Worm (Caenorhabditis elegans) whole organism, L4 larva: ENCODE data around the gene memb-2.

Experiments
- D1046.2 ChIP-seq: fragments of 200-800 bp; sonication (Bioruptor generic); IDR thresholded peaks from 2 replicates; pipeline ENCODE4 v1.3.6; 2022; ENCODE audit warnings: missing genetic modification characterization, missing compliant biosample characterization
- F37D6.2 ChIP-seq: sonication (generic microtip); optimal IDR thresholded peaks from 2 replicates; lab custom pipeline; 2016; ENCODE audit warnings: mild to moderate bottlenecking, missing genetic modification characterization, missing compliant biosample characterization
- F49E8.2 ChIP-seq: sonication (generic microtip); optimal IDR thresholded peaks from 2 replicates; lab custom pipeline; 2016; ENCODE audit warnings: missing compliant biosample characterization, mild to moderate bottlenecking, missing genetic modification characterization, borderline replicate concordance
- T20F7.1 ChIP-seq: fragments of 200-800 bp; sonication (Bioruptor generic); optimal IDR thresholded peaks from 2 replicates; lab custom pipeline; 2018; ENCODE audit warnings: mild to moderate bottlenecking, missing genetic modification characterization, missing compliant biosample characterization
- T26A8.4 ChIP-seq: fragments of 200-800 bp; sonication (Bioruptor generic); IDR thresholded peaks from 2 replicates; pipeline ENCODE4 v1.3.6; 2022; ENCODE audit warnings: missing genetic modification characterization, missing compliant biosample characterization
- Y5F2A.4 ChIP-seq: fragments of 200-800 bp; sonication (Bioruptor generic); optimal IDR thresholded peaks from 2 replicates; lab custom pipeline; 2018; ENCODE audit warnings: mild to moderate bottlenecking, missing genetic modification characterization, missing compliant biosample characterization
- ZK337.2 ChIP-seq: fragments of 200-800 bp; sonication (Bioruptor generic); IDR thresholded peaks from 2 replicates; pipeline ENCODE4 v1.3.6; 2022; ENCODE audit warnings: missing genetic modification reagents, missing genetic modification characterization, missing compliant biosample characterization
- ZK546.5 ChIP-seq, 2 experiments: sonication (generic microtip); optimal IDR thresholded peaks; 2 replicates each; lab custom pipeline; 2017; ENCODE audit warnings: missing biosample characterization in 2 of 2, missing genetic modification characterization in 2 of 2
- aha-1 ChIP-seq: fragments of 150-350 bp; peaks from one replicate; lab custom pipeline; 2014; ENCODE audit warnings: missing biosample characterization, missing genetic modification characterization
- ama-1 ChIP-seq: fragments of 150-350 bp; optimal IDR thresholded peaks from 2 replicates; lab custom pipeline; 2014; ENCODE audit warnings: inconsistent platforms, mixed read lengths
- attf-4 ChIP-seq: sonication (generic microtip); optimal IDR thresholded peaks from 3 replicates; lab custom pipeline; 2017; ENCODE audit warnings: missing biosample characterization, missing genetic modification characterization
- ceh-20 ChIP-seq: fragments of 200-800 bp; sonication (Bioruptor generic); IDR thresholded peaks from 2 replicates; pipeline ENCODE4 v1.3.6; 2022; ENCODE audit warnings: missing genetic modification reagents, missing genetic modification characterization, missing compliant biosample characterization
- ceh-62 ChIP-seq: sonication (generic microtip); optimal IDR thresholded peaks from 2 replicates; lab custom pipeline; 2017; ENCODE audit warnings: missing biosample characterization, missing genetic modification characterization
- ceh-82 ChIP-seq: sonication (generic microtip); optimal IDR thresholded peaks from 2 replicates; lab custom pipeline; 2017; ENCODE audit warnings: missing biosample characterization, missing genetic modification characterization
- cey-2 ChIP-seq: sonication (generic microtip); optimal IDR thresholded peaks from 3 replicates; lab custom pipeline; 2017; ENCODE audit warnings: missing genetic modification characterization, mild to moderate bottlenecking, missing compliant biosample characterization, antibody characterized with exemption, borderline replicate concordance; ENCODE audit not compliant: insufficient read depth
- ctbp-1 ChIP-seq: fragments of 200-800 bp; sonication (Bioruptor generic); IDR thresholded peaks from 2 replicates; pipeline ENCODE4 v1.3.6; 2022; ENCODE audit warnings: missing genetic modification reagents, missing genetic modification characterization, missing compliant biosample characterization
- daf-12 ChIP-seq: fragments of 150-350 bp; optimal IDR thresholded peaks from 2 replicates; lab custom pipeline; 2014; ENCODE audit warnings: missing biosample characterization, missing genetic modification reagents, missing genetic modification characterization
- daf-19 ChIP-seq: fragments of 200-800 bp; sonication (Bioruptor generic); conservative IDR thresholded peaks from 2 replicates; pipeline ENCODE4 v1.3.6; 2022; ENCODE audit warnings: missing genetic modification characterization, missing compliant biosample characterization
- daf-8 ChIP-seq: fragments of 200-800 bp; sonication (Bioruptor generic); IDR thresholded peaks from 2 replicates; pipeline ENCODE4 v1.3.6; 2022; ENCODE audit warnings: missing genetic modification characterization, missing compliant biosample characterization
- dmd-8 ChIP-seq: fragments of 200-800 bp; sonication (Bioruptor generic); IDR thresholded peaks from 2 replicates; pipeline ENCODE4 v1.3.6; 2022; ENCODE audit warnings: missing genetic modification characterization, missing compliant biosample characterization
- dve-1 ChIP-seq: sonication (generic microtip); optimal IDR thresholded peaks from 2 replicates; lab custom pipeline; 2017; ENCODE audit warnings: antibody characterized with exemption, mild to moderate bottlenecking, missing genetic modification characterization, missing compliant biosample characterization; ENCODE audit not compliant: insufficient read depth
- egl-43 ChIP-seq: fragments of 200-800 bp; sonication (Bioruptor generic); IDR thresholded peaks from 2 replicates; pipeline ENCODE4 v1.3.6; 2022; ENCODE audit warnings: missing genetic modification reagents, missing genetic modification characterization, missing compliant biosample characterization
- fos-1 ChIP-seq: fragments of 150-350 bp; optimal IDR thresholded peaks from 2 replicates; lab custom pipeline; 2014; ENCODE audit warnings: missing biosample characterization, missing genetic modification characterization
- gei-8 ChIP-seq: fragments of 200-800 bp; sonication (Bioruptor generic); optimal IDR thresholded peaks from 2 replicates; lab custom pipeline; 2018; ENCODE audit warnings: mild to moderate bottlenecking, missing genetic modification characterization, missing compliant biosample characterization
- hlh-11 ChIP-seq: fragments of 200-800 bp; sonication (Bioruptor generic); optimal IDR thresholded peaks from 2 replicates; lab custom pipeline; 2018; ENCODE audit warnings: mild to moderate bottlenecking, missing genetic modification characterization, missing compliant biosample characterization
- hmg-1.1 ChIP-seq: fragments of 200-800 bp; sonication (Bioruptor generic); IDR thresholded peaks from 2 replicates; pipeline ENCODE4 v1.3.6; 2022; ENCODE audit warnings: missing genetic modification reagents, missing genetic modification characterization, missing compliant biosample characterization
- jun-1 ChIP-seq: fragments of 150-350 bp; optimal IDR thresholded peaks from 2 replicates; lab custom pipeline; 2014; ENCODE audit warnings: missing biosample characterization, missing genetic modification reagents, missing genetic modification characterization
- lin-13 ChIP-seq: fragments of 150-350 bp; optimal IDR thresholded peaks from 2 replicates; lab custom pipeline; 2014; ENCODE audit warnings: missing biosample characterization, missing genetic modification reagents, missing genetic modification characterization
- lin-38 ChIP-seq: fragments of 200-800 bp; sonication (Bioruptor generic); IDR thresholded peaks from 2 replicates; pipeline ENCODE4 v1.3.6; 2022; ENCODE audit warnings: missing genetic modification reagents, missing genetic modification characterization, missing compliant biosample characterization
- lin-39 ChIP-seq: fragments of 150-350 bp; optimal IDR thresholded peaks from 2 replicates; lab custom pipeline; 2014; ENCODE audit warnings: missing biosample characterization, missing genetic modification reagents, missing genetic modification characterization
- lsy-2 ChIP-seq, 2 experiments: fragments of 150-350 bp in 1 of 2; sonication (generic microtip) in 1 of 2; optimal IDR thresholded peaks; 2 replicates each; lab custom pipeline; 2014 to 2017; ENCODE audit warnings: missing biosample characterization in 2 of 2, missing genetic modification characterization in 2 of 2
- madf-9 ChIP-seq: fragments of 200-800 bp; sonication (Bioruptor generic); conservative IDR thresholded peaks from 2 replicates; pipeline ENCODE4 v1.3.6; 2022; ENCODE audit warnings: missing genetic modification reagents, missing genetic modification characterization, missing compliant biosample characterization
- mdt-29 ChIP-seq: fragments of 200-800 bp; sonication (Bioruptor generic); IDR thresholded peaks from 2 replicates; pipeline ENCODE4 v1.3.6; 2022; ENCODE audit warnings: missing genetic modification reagents, missing genetic modification characterization, missing compliant biosample characterization
- mep-1 ChIP-seq: fragments of 150-350 bp; sonication (generic microtip); optimal IDR thresholded peaks from 3 replicates; lab custom pipeline; 2014; ENCODE audit warnings: missing biosample characterization, missing genetic modification characterization
- mes-2 ChIP-seq: sonication (generic microtip); optimal IDR thresholded peaks from 2 replicates; lab custom pipeline; 2016; ENCODE audit warnings: missing genotype, mild to moderate bottlenecking, missing genetic modification characterization, missing compliant biosample characterization; ENCODE audit not compliant: poor library complexity, severe bottlenecking
- nhr-10 ChIP-seq: fragments of 150-350 bp; optimal IDR thresholded peaks from 2 replicates; lab custom pipeline; 2014; ENCODE audit warnings: missing biosample characterization, missing genetic modification characterization
- nhr-111 ChIP-seq: fragments of 200-800 bp; sonication (Bioruptor generic); optimal IDR thresholded peaks from 2 replicates; lab custom pipeline; 2018; ENCODE audit warnings: mild to moderate bottlenecking, missing genetic modification characterization, missing compliant biosample characterization
- nhr-237 ChIP-seq: sonication (generic microtip); optimal IDR thresholded peaks from 2 replicates; lab custom pipeline; 2017; ENCODE audit warnings: missing biosample characterization, missing genetic modification characterization
- nhr-28 ChIP-seq: fragments of 150-350 bp; optimal IDR thresholded peaks from 2 replicates; lab custom pipeline; 2014; ENCODE audit warnings: missing biosample characterization, missing genetic modification characterization
- nhr-48 ChIP-seq: sonication (generic microtip); optimal IDR thresholded peaks from 2 replicates; lab custom pipeline; 2016; ENCODE audit warnings: mild to moderate bottlenecking, missing genetic modification characterization, missing compliant biosample characterization
- php-3 ChIP-seq: fragments of 200-800 bp; sonication (Bioruptor generic); IDR thresholded peaks from 2 replicates; pipeline ENCODE4 v1.3.6; 2022; ENCODE audit warnings: missing genetic modification reagents, missing genetic modification characterization, missing compliant biosample characterization
- pqm-1 ChIP-seq: sonication (generic microtip); optimal IDR thresholded peaks from 2 replicates; lab custom pipeline; 2017; ENCODE audit warnings: missing biosample characterization, missing genetic modification characterization
- rbr-2 ChIP-seq: sonication (generic microtip); optimal IDR thresholded peaks from 2 replicates; lab custom pipeline; 2016; ENCODE audit warnings: missing genotype, missing genetic modification characterization, missing compliant biosample characterization
- set-16 ChIP-seq: fragments of 200-800 bp; sonication (Bioruptor generic); IDR thresholded peaks from 2 replicates; pipeline ENCODE4 v1.3.6; 2022; ENCODE audit warnings: missing genetic modification reagents, missing genetic modification characterization, missing compliant biosample characterization
- skn-1 ChIP-seq: fragments of 150-350 bp; optimal IDR thresholded peaks from 2 replicates; lab custom pipeline; 2014; ENCODE audit warnings: missing biosample characterization, missing genetic modification characterization
- snpc-1.2 ChIP-seq: fragments of 200-800 bp; sonication (Bioruptor generic); IDR thresholded peaks from 2 replicates; pipeline ENCODE4 v1.3.6; 2022; ENCODE audit warnings: missing genetic modification reagents, missing genetic modification characterization, missing compliant biosample characterization
- tag-97 ChIP-seq: fragments of 200-800 bp; sonication (Bioruptor generic); IDR thresholded peaks from 2 replicates; pipeline ENCODE4 v1.3.6; 2022; ENCODE audit warnings: missing genetic modification characterization, missing compliant biosample characterization
- tra-1 ChIP-seq: fragments of 200-800 bp; sonication (Bioruptor generic); IDR thresholded peaks from 2 replicates; pipeline ENCODE4 v1.3.6; 2022; ENCODE audit warnings: missing genetic modification reagents, missing genetic modification characterization, missing compliant biosample characterization
- zip-2 ChIP-seq: fragments of 150-350 bp; optimal IDR thresholded peaks from 2 replicates; lab custom pipeline; 2014; ENCODE audit warnings: missing biosample characterization, missing genetic modification characterization
- ztf-11 ChIP-seq: fragments of 150-350 bp; optimal IDR thresholded peaks from 2 replicates; lab custom pipeline; 2014; ENCODE audit warnings: missing biosample characterization, missing genetic modification characterization
- ztf-7 ChIP-seq: fragments of 150-350 bp; optimal IDR thresholded peaks from 2 replicates; lab custom pipeline; 2014; ENCODE audit warnings: missing biosample characterization, missing genetic modification characterization

Gene memb-2

DNA sequence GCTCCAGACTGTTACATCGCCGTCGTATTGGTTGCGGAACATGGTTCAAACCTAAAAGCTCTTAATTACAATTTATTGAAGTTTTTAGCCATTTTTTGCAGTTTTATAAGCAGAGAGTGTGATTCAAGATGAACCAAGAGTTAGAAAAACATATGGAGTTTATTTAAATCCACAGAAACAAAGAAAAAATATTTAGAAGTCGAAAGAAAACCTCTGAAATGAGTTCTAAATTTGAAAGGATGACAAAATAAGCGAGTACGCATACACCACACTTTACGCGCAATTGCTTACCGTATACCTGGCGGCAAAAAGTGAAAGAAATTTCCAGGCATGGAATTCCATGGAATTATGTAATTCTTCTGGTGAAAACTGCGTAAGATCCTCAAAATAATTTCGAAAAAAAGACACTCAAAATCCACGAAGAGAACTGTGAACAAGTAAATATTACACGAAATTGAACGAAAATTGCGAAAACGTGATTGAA is 35.6 kb downstream of the memb-2 start, which contains the start of gene pas-6 (continued):
- TF ChIP-seq Y5F2A.4 (GFP tag; lab: Kevin White, UChicago) (no peak), F37D6.2 (tag; lab: Kevin White, UChicago) (no peak), skn-1 (tag; lab: Kevin White, UChicago) (no peak), zip-2 (no peak), mep-1 (tag; lab: Kevin White, UChicago) (peak; percentile 4), mdt-29 (GFP tag; lab: Robert Waterston, UW) (no peak)

DNA sequence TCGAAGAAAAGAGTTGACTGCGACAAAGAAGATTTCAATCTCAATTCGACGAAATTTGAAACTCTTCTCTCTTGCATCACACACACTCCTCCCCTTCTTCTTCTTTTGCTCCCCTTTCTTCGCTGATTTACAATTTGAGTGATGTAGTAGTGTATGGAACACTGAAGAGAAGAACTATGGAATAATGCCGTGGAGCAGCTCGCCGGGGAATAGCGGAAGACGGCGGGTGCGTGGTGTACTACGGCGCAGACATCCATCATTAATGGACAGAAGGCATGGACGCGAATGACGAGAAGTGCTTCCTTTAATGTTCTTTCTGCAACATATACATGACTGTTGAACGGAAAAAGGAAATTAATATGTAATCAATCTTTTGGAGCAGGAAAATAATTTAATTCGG is 37.1 kb downstream of the memb-2 start:
- peak; percentile 83 for TF ChIP-seq ama-1
- TF ChIP-seq tra-1, result no peak
- peak; percentile 13; the same call in 1 of the 2 replicates for TF ChIP-seq ceh-20 (GFP tag; lab: Robert Waterston, UW)
- TF ChIP-seq T26A8.4 (GFP tag; lab: Robert Waterston, UW), result no peak
- no peak for TF ChIP-seq D1046.2
- no peak for TF ChIP-seq jun-1
- TF ChIP-seq nhr-48, result no peak
- TF ChIP-seq lin-13, result no peak
- TF ChIP-seq mep-1 (tag; lab: Kevin White, UChicago), result peak; percentile 40
- TF ChIP-seq cey-2 (tag; lab: Kevin White, UChicago), result no peak
- no peak for TF ChIP-seq gei-8 (GFP tag; lab: Kevin White, UChicago)
- peak; percentile 3 for TF ChIP-seq dve-1
- TF ChIP-seq lin-39 (tag; lab: Kevin White, UChicago), result no peak
- TF ChIP-seq ztf-11 (tag; lab: Kevin White, UChicago), result no peak
- no peak for TF ChIP-seq Y5F2A.4 (GFP tag; lab: Kevin White, UChicago)
- TF ChIP-seq dmd-8 (GFP tag; lab: Robert Waterston, UW), result no peak
- no peak for TF ChIP-seq F49E8.2 (tag; lab: Kevin White, UChicago)
- TF ChIP-seq ctbp-1, result 0 out of 2 replicates have a peak, but pooled peaks have one; percentile 12
- no peak for TF ChIP-seq nhr-237 (tag; lab: Kevin White, UChicago)
- no peak for TF ChIP-seq ZK337.2 (GFP tag; lab: Robert Waterston, UW)
- no peak for TF ChIP-seq tag-97 (GFP tag; lab: Robert Waterston, UW)
- TF ChIP-seq ceh-62 (tag; lab: Kevin White, UChicago), result no peak
- peak in 1 of 2 experiments; percentile 27 for TF ChIP-seq lsy-2 (tag; optimal IDR thresholded peaks at IDR 0.05; lab: Kevin White, UChicago)
- TF ChIP-seq nhr-10 (tag; lab: Kevin White, UChicago), result no peak
- no peak for TF ChIP-seq ztf-7
- 0 out of 2 replicates have a peak, but pooled peaks have one; percentile 53 for TF ChIP-seq egl-43 (GFP tag; lab: Robert Waterston, UW)
- TF ChIP-seq ZK546.5 (tag; optimal IDR thresholded peaks at IDR 0.05; lab: Kevin White, UChicago), result no peak
- TF ChIP-seq nhr-111 (GFP tag; lab: Kevin White, UChicago), result no peak
- no peak for TF ChIP-seq pqm-1 (tag; lab: Kevin White, UChicago)
- peak; percentile 54; the same call in 1 of the 2 replicates for TF ChIP-seq snpc-1.2 (GFP tag; lab: Robert Waterston, UW)
- peak; percentile 52 for TF ChIP-seq aha-1
- 0 out of 2 replicates have a peak, but pooled peaks have one; percentile 31 for TF ChIP-seq lin-38 (GFP tag; lab: Robert Waterston, UW)

DNA sequence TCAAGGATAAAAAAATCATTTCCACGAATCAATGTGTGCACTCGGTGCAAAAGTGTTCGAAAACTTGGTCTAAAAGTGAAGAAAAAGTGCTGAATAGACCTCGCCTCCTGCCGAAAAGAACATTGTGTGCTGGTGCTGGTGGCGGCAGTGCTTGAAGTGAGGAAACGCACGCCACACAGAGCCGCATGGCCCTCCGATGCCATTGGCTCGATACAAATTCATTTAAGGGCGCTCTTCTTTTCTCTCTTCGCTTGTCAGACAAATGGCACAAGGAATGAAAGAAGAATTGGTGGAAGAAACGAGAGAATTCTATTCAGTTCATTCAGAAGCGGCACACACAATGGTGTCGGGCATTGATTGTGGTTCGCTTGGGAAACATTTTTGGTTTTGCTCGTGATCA is 37.6 kb downstream of the memb-2 start:
- no peak for TF ChIP-seq daf-12 (tag; lab: Kevin White, UChicago)
- TF ChIP-seq mes-2 (tag; lab: Kevin White, UChicago), result no peak
- no peak for TF ChIP-seq T20F7.1 (GFP tag; lab: Kevin White, UChicago)
- no peak for TF ChIP-seq daf-8
- no peak for TF ChIP-seq attf-4 (tag; lab: Kevin White, UChicago)
- peak; percentile 12 for TF ChIP-seq nhr-48
- no peak for TF ChIP-seq php-3 (GFP tag; lab: Robert Waterston, UW)
- peak; percentile 10 for TF ChIP-seq rbr-2 (tag; lab: Kevin White, UChicago)
- TF ChIP-seq set-16 (GFP tag; lab: Robert Waterston, UW), result no peak
- no peak for TF ChIP-seq gei-8 (GFP tag; lab: Kevin White, UChicago)
- no peak for TF ChIP-seq hlh-11
- no peak for TF ChIP-seq daf-19 (GFP tag; lab: Robert Waterston, UW)
- TF ChIP-seq fos-1 (tag; lab: Kevin White, UChicago), result no peak
- 0 out of 2 replicates have a peak, but pooled peaks have one; percentile 28 for TF ChIP-seq madf-9 (GFP tag; lab: Robert Waterston, UW)
- TF ChIP-seq hmg-1.1 (GFP tag; lab: Robert Waterston, UW), result no peak
- no peak for TF ChIP-seq tag-97 (GFP tag; lab: Robert Waterston, UW)
- no peak for TF ChIP-seq ceh-82 (tag; lab: Kevin White, UChicago)
- TF ChIP-seq nhr-28 (tag; lab: Kevin White, UChicago), result no peak
